Worm (Caenorhabditis elegans): ENCODE measurements around the gene pole-2.

DNA sequence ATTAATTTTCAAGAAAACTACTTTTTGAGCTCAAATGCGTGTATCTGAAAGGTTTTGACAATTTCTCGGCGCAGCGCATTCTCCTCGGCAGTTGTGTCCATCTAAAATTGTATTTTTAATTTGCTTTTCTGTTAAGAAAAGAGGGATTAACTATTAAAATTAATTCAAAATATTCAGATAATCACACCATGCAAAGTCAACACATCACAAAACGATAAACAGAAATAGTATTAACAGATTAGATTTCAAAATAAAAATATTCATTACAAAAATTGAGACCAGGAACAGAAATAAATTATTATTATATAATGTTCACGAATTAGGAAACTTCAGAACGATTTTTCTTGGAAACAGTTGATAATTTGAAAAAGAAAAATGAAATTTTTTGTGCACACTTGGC, at the start of gene pole-2:
- TF ChIP-seq mdl-1 (tag; optimal IDR thresholded peaks at IDR 0.05) (no peak), mbf-1 (tag; optimal IDR thresholded peaks at IDR 0.05) (no peak), nhr-237 (tag; optimal IDR thresholded peaks at IDR 0.05) (no peak)
